Worm (Caenorhabditis elegans) whole organism, late embryonic: ENCODE results near the gene Y47D7A.6.

Experiments used
- elt-4 ChIP-seq: sonication (generic microtip); optimal IDR thresholded peaks from 2 replicates; lab custom pipeline; 2016; ENCODE audit warnings: missing genetic modification characterization, missing compliant biosample characterization
- pha-2 ChIP-seq: sonication (generic microtip); optimal IDR thresholded peaks from 2 replicates; lab custom pipeline; 2017; ENCODE audit warnings: mild to moderate bottlenecking, missing genetic modification characterization, missing compliant biosample characterization
- pha-4 ChIP-seq: fragments of 150-350 bp; optimal IDR thresholded peaks from 2 replicates; lab custom pipeline; 2018; ENCODE audit warnings: missing biosample characterization, missing genetic modification reagents, missing genetic modification characterization
- pqm-1 ChIP-seq: sonication (generic microtip); optimal IDR thresholded peaks from 2 replicates; lab custom pipeline; 2016; ENCODE audit warnings: missing genetic modification characterization, missing compliant biosample characterization
- unc-3 ChIP-seq, 2 experiments: fragments of 200-800 bp in 1 of 2; sonication (Bioruptor generic) in 1 of 2; sonication (generic microtip) in 1 of 2; conservative IDR thresholded peaks in 1 of 2; optimal IDR thresholded peaks in 1 of 2; 2 replicates each; pipeline versions ENCODE4 v1.3.6 to Lab custom; 2016 to 2022; ENCODE audit warnings: missing compliant biosample characterization in 2 of 2, missing genetic modification characterization in 2 of 2, missing genetic modification reagents in 1 of 2
- unc-86 ChIP-seq: sonication (generic microtip); optimal IDR thresholded peaks from 2 replicates; lab custom pipeline; 2016; ENCODE audit warnings: missing genetic modification characterization, missing compliant biosample characterization
- ztf-16 ChIP-seq: sonication (generic microtip); optimal IDR thresholded peaks from 2 replicates; lab custom pipeline; 2017; ENCODE audit warnings: missing genetic modification characterization, missing compliant biosample characterization

DNA sequence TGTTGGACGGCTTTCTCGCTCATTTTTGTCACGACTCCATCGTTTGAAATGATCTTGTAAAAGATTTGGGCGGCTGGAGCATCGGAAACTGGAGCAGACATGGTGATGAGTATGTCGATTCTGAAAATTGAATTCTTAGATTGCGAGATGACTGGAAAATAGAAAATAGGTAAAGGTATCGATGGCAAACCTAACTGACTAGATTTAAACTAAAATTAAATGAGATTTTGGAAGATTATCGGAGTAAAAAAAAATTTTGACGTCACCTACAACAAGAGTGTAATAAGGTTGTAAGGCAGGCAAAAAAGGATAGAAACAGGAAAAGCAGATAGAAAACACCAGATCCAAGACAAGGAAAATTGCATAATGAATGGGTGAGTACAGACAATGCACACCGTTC is 3.5 kb upstream of the Y47D7A.6 start, which contains the start of gene skr-14:
- TF ChIP-seq pha-2 (no peak), unc-3 (GFP tag; conservative IDR thresholded peaks at IDR 0.05; lab: Robert Waterston, UW) (no peak), unc-3 (tag; optimal IDR thresholded peaks at IDR 0.05; lab: Kevin White, UChicago) (no peak), pqm-1 (tag; lab: Kevin White, UChicago) (no peak), unc-86 (tag; lab: Kevin White, UChicago) (no peak), ztf-16 (tag; lab: Kevin White, UChicago) (no peak), elt-4 (tag; lab: Kevin White, UChicago) (no peak), pha-4 (tag; lab: Kevin White, UChicago) (no peak)
